Fruit fly (Drosophila melanogaster) whole organism, prepupa: ENCODE data around the gene Muc14A.

Source experiments
- CG16779 ChIP-seq: fragments of 200-800 bp; sonication (Bioruptor generic); optimal IDR thresholded peaks from 3 replicates; lab custom pipeline; 2017; ENCODE audit warnings: missing biosample characterization, mild to moderate bottlenecking, missing genetic modification characterization
- CG31627 ChIP-seq: fragments of 200-800 bp; sonication (Bioruptor generic); optimal IDR thresholded peaks from 3 replicates; lab custom pipeline; 2016; ENCODE audit warnings: missing biosample characterization, missing genetic modification characterization
- CG7368 ChIP-seq: fragments of 200-800 bp; sonication (Bioruptor generic); optimal IDR thresholded peaks from 3 replicates; lab custom pipeline; 2016; ENCODE audit warnings: missing biosample characterization, missing genetic modification characterization
- CG8319 ChIP-seq: fragments of 200-800 bp; sonication (Bioruptor generic); optimal IDR thresholded peaks from 3 replicates; lab custom pipeline; 2016; ENCODE audit warnings: missing biosample characterization, missing genetic modification characterization
- CG8632 ChIP-seq: fragments of 200-800 bp; sonication (Bioruptor generic); optimal IDR thresholded peaks from 3 replicates; lab custom pipeline; 2016; ENCODE audit warnings: missing biosample characterization, missing genetic modification characterization
- Hr39 ChIP-seq: fragments of 200-800 bp; sonication (Bioruptor generic); optimal IDR thresholded peaks from 2 replicates; lab custom pipeline; 2016; ENCODE audit warnings: missing biosample characterization, missing genetic modification characterization
- OdsH ChIP-seq: fragments of 200-800 bp; sonication (Bioruptor generic); optimal IDR thresholded peaks from 3 replicates; lab custom pipeline; 2016; ENCODE audit warnings: missing biosample characterization, missing genetic modification characterization
- Sox14 ChIP-seq: fragments of 200-800 bp; sonication (Bioruptor generic); optimal IDR thresholded peaks from 3 replicates; lab custom pipeline; 2016; ENCODE audit warnings: missing biosample characterization, missing genetic modification characterization
- dac ChIP-seq: fragments of 200-800 bp; sonication (Bioruptor generic); optimal IDR thresholded peaks from 2 replicates; lab custom pipeline; 2017; ENCODE audit warnings: missing biosample characterization, mild to moderate bottlenecking, missing genetic modification characterization
- eg ChIP-seq: fragments of 200-800 bp; sonication (Bioruptor generic); IDR thresholded peaks from 3 replicates; pipeline ENCODE4 v1.3.6; 2022; ENCODE audit warnings: missing biosample characterization, missing genetic modification characterization

- peak; percentile 55 for TF ChIP-seq CG8632 (GFP tag; lab: Kevin White, UChicago)
- no peak for TF ChIP-seq CG7368 (GFP tag; lab: Kevin White, UChicago)
- TF ChIP-seq CG31627, result peak; percentile 71
- TF ChIP-seq Sox14 (GFP tag; lab: Kevin White, UChicago), result peak; percentile 41
- TF ChIP-seq dac, result no peak
- no peak for TF ChIP-seq eg (GFP tag; lab: Robert Waterston, UW)
- TF ChIP-seq Hr39 (GFP tag; lab: Kevin White, UChicago), result peak; percentile 73
- no peak for TF ChIP-seq CG16779 (tag; lab: Kevin White, UChicago)
- TF ChIP-seq OdsH (GFP tag; lab: Kevin White, UChicago), result peak; percentile 51
- peak; percentile 35 for TF ChIP-seq CG8319 (GFP tag; lab: Kevin White, UChicago)
Measured at dm6 chrX:16102338-16103218, 93.7 kb downstream of the Muc14A start.
